Fruit fly (Drosophila melanogaster) whole organism, embryonic: ENCODE measurements around the gene mRpS18C.

ENCODE experiments used
- B-H2 ChIP-seq: fragments of 200-800 bp; sonication (Bioruptor generic); optimal IDR thresholded peaks from 2 replicates; lab custom pipeline; 2018; ENCODE audit warnings: missing biosample characterization, mild to moderate bottlenecking, missing genetic modification characterization
- Blimp-1 ChIP-seq: fragments of 200-800 bp; sonication (Bioruptor generic); optimal IDR thresholded peaks from 3 replicates; lab custom pipeline; 2018; ENCODE audit warnings: missing biosample characterization, missing genetic modification characterization, mild to moderate bottlenecking, moderate library complexity, missing genetic modification reagents
- CG12769 ChIP-seq: fragments of 200-800 bp; sonication (Bioruptor generic); optimal IDR thresholded peaks from 2 replicates; lab custom pipeline; 2019; ENCODE audit warnings: missing biosample characterization, mild to moderate bottlenecking, missing genetic modification characterization, moderate library complexity
- CG14965 ChIP-seq: fragments of 200-800 bp; sonication (Bioruptor generic); optimal IDR thresholded peaks from 2 replicates; lab custom pipeline; 2016; ENCODE audit warnings: missing biosample characterization, missing genetic modification characterization, borderline replicate concordance
- CG15514 ChIP-seq: fragments of 200-800 bp; sonication (Bioruptor generic); optimal IDR thresholded peaks from 3 replicates; lab custom pipeline; 2017; ENCODE audit warnings: missing biosample characterization, missing genetic modification characterization, mild to moderate bottlenecking, moderate library complexity, missing genetic modification reagents
- CG17568 ChIP-seq: fragments of 200-800 bp; sonication (Bioruptor generic); optimal IDR thresholded peaks from 2 replicates; lab custom pipeline; 2018; ENCODE audit warnings: missing biosample characterization, mild to moderate bottlenecking, missing genetic modification characterization, moderate library complexity
- CG2120 ChIP-seq: fragments of 200-800 bp; sonication (Bioruptor generic); optimal IDR thresholded peaks from 3 replicates; lab custom pipeline; 2016; ENCODE audit warnings: missing biosample characterization, missing genetic modification characterization
- CG2678 ChIP-seq: fragments of 200-800 bp; sonication (Bioruptor generic); optimal IDR thresholded peaks from 3 replicates; lab custom pipeline; 2019; ENCODE audit warnings: missing biosample characterization, mild to moderate bottlenecking, missing genetic modification characterization, moderate library complexity
- CG32767 ChIP-seq: fragments of 200-800 bp; sonication (Bioruptor generic); IDR thresholded peaks from 2 replicates; pipeline ENCODE4 v1.3.6; 2022; ENCODE audit warnings: missing biosample characterization, missing genetic modification characterization
- CG3838 ChIP-seq: fragments of 200-800 bp; sonication (Bioruptor generic); optimal IDR thresholded peaks from 3 replicates; lab custom pipeline; 2016; ENCODE audit warnings: missing biosample characterization, missing genetic modification characterization
- CG5953 ChIP-seq: fragments of 200-800 bp; sonication (Bioruptor generic); IDR thresholded peaks from 2 replicates; pipeline ENCODE4 v1.3.6; 2022; ENCODE audit warnings: missing biosample characterization, missing genetic modification characterization
- CG7987 ChIP-seq: fragments of 200-800 bp; sonication (Bioruptor generic); optimal IDR thresholded peaks from 2 replicates; lab custom pipeline; 2018; ENCODE audit warnings: missing biosample characterization, mild to moderate bottlenecking, missing genetic modification characterization, moderate library complexity
- CG8924 ChIP-seq: fragments of 200-800 bp; optimal IDR thresholded peaks from 3 replicates; lab custom pipeline; 2019; ENCODE audit warnings: missing biosample characterization, mild to moderate bottlenecking, missing genetic modification characterization, moderate library complexity
- CHES-1-like ChIP-seq: fragments of 200-800 bp; sonication (Bioruptor generic); optimal IDR thresholded peaks from 2 replicates; lab custom pipeline; 2016; ENCODE audit warnings: missing biosample characterization, missing genetic modification characterization
- CTCF ChIP-seq: fragments of 200-800 bp; sonication (Bioruptor generic); optimal IDR thresholded peaks from 2 replicates; lab custom pipeline; 2017; ENCODE audit warnings: missing biosample characterization, mild to moderate bottlenecking, missing genetic modification characterization, moderate library complexity
- D19A ChIP-seq: fragments of 200-800 bp; optimal IDR thresholded peaks from 3 replicates; lab custom pipeline; 2019; ENCODE audit warnings: missing biosample characterization, mild to moderate bottlenecking, missing genetic modification characterization, moderate library complexity
- Deaf1 ChIP-seq: fragments of 200-800 bp; optimal IDR thresholded peaks from 3 replicates; lab custom pipeline; 2019; ENCODE audit warnings: missing biosample characterization, mild to moderate bottlenecking, missing genetic modification characterization, moderate library complexity
- ERR ChIP-seq: fragments of 200-800 bp; sonication (Bioruptor generic); optimal IDR thresholded peaks from 2 replicates; lab custom pipeline; 2016; ENCODE audit warnings: missing biosample characterization, missing genetic modification characterization
- H2.0 ChIP-seq: fragments of 200-800 bp; sonication (Bioruptor generic); IDR thresholded peaks from 2 replicates; pipeline ENCODE4 v1.3.6; 2022; ENCODE audit warnings: missing biosample characterization, missing genetic modification characterization
- HLH54F ChIP-seq: fragments of 200-800 bp; sonication (Bioruptor generic); optimal IDR thresholded peaks from 3 replicates; lab custom pipeline; 2016; ENCODE audit warnings: missing biosample characterization, missing genetic modification characterization
- Jarid2 ChIP-seq: fragments of 200-800 bp; sonication (Bioruptor generic); optimal IDR thresholded peaks from 3 replicates; lab custom pipeline; 2017; ENCODE audit warnings: mild to moderate bottlenecking, missing biosample characterization, missing genetic modification reagents, missing genetic modification characterization
- Max ChIP-seq: fragments of 200-800 bp; sonication (Bioruptor generic); optimal IDR thresholded peaks from 2 replicates; lab custom pipeline; 2016; ENCODE audit warnings: missing biosample characterization, mild to moderate bottlenecking, missing genetic modification characterization
- NC2β ChIP-seq: fragments of 200-800 bp; sonication (Bioruptor generic); optimal IDR thresholded peaks from 2 replicates; lab custom pipeline; 2016; ENCODE audit warnings: missing biosample characterization, missing genetic modification characterization
- Neu2 ChIP-seq: fragments of 200-800 bp; sonication (Bioruptor generic); optimal IDR thresholded peaks from 3 replicates; lab custom pipeline; 2016; ENCODE audit warnings: missing biosample characterization, missing genetic modification characterization, borderline replicate concordance
- Opbp ChIP-seq: fragments of 200-800 bp; sonication (Bioruptor generic); IDR thresholded peaks from 3 replicates; pipeline ENCODE4 v1.3.6; 2022; ENCODE audit warnings: missing biosample characterization, missing genetic modification characterization; ENCODE audit not compliant: partially characterized antibody
- Pdp1 ChIP-seq, 2 experiments: fragments of 200-800 bp; sonication (Bioruptor generic); optimal IDR thresholded peaks; 3 replicates each; lab custom pipeline; 2016; ENCODE audit warnings: missing biosample characterization in 2 of 2, missing genetic modification characterization in 2 of 2, mild to moderate bottlenecking in 1 of 2, moderate library complexity in 1 of 2
- Sox100B ChIP-seq: fragments of 200-800 bp; sonication (Bioruptor generic); optimal IDR thresholded peaks from 3 replicates; lab custom pipeline; 2018; ENCODE audit warnings: missing biosample characterization, mild to moderate bottlenecking, missing genetic modification characterization
- Sry-δ ChIP-seq: fragments of 200-800 bp; sonication (Bioruptor generic); optimal IDR thresholded peaks from 2 replicates; lab custom pipeline; 2016; ENCODE audit warnings: missing biosample characterization, missing genetic modification characterization
- Usf ChIP-seq: fragments of 200-800 bp; sonication (Bioruptor generic); optimal IDR thresholded peaks from 2 replicates; lab custom pipeline; 2017; ENCODE audit warnings: missing genotype, missing biosample characterization, missing genetic modification characterization
- Xrp1 ChIP-seq: fragments of 200-800 bp; sonication (Bioruptor generic); IDR thresholded peaks from 2 replicates; pipeline ENCODE4 v1.3.6; 2022; ENCODE audit warnings: missing biosample characterization, missing genetic modification characterization
- ato ChIP-seq: fragments of 200-800 bp; sonication (Bioruptor generic); IDR thresholded peaks from 2 replicates; pipeline ENCODE4 v1.3.6; 2022; ENCODE audit warnings: missing biosample characterization, missing genetic modification characterization; ENCODE audit not compliant: partially characterized antibody
- cg ChIP-seq: fragments of 200-800 bp; sonication (Bioruptor generic); optimal IDR thresholded peaks from 3 replicates; lab custom pipeline; 2019; ENCODE audit warnings: missing biosample characterization, mild to moderate bottlenecking, missing genetic modification characterization, moderate library complexity
- chm ChIP-seq: fragments of 200-800 bp; sonication (Bioruptor generic); IDR thresholded peaks from 2 replicates; pipeline ENCODE4 v1.3.6; 2022; ENCODE audit warnings: missing biosample characterization, missing genetic modification characterization
- crol ChIP-seq: fragments of 200-800 bp; sonication (Bioruptor generic); IDR thresholded peaks from 2 replicates; pipeline ENCODE4 v1.3.6; 2022; ENCODE audit warnings: missing biosample characterization, missing genetic modification characterization
- ewg ChIP-seq: fragments of 200-800 bp; sonication (Bioruptor generic); optimal IDR thresholded peaks from 3 replicates; lab custom pipeline; 2017; ENCODE audit warnings: mild to moderate bottlenecking, missing biosample characterization, missing genetic modification reagents, missing genetic modification characterization
- fd64A ChIP-seq: fragments of 200-800 bp; sonication (Bioruptor generic); optimal IDR thresholded peaks from 3 replicates; lab custom pipeline; 2018; ENCODE audit warnings: missing biosample characterization, mild to moderate bottlenecking, missing genetic modification characterization
- jing ChIP-seq: fragments of 200-800 bp; sonication (Bioruptor generic); optimal IDR thresholded peaks from 2 replicates; lab custom pipeline; 2018; ENCODE audit warnings: missing biosample characterization, mild to moderate bottlenecking, missing genetic modification characterization
- onecut ChIP-seq: fragments of 200-800 bp; sonication (Bioruptor generic); IDR thresholded peaks from 2 replicates; pipeline ENCODE4 v1.3.6; 2022; ENCODE audit warnings: missing biosample characterization, missing genetic modification characterization
- pros ChIP-seq: fragments of 200-800 bp; sonication (Bioruptor generic); optimal IDR thresholded peaks from 3 replicates; lab custom pipeline; 2019; ENCODE audit warnings: missing biosample characterization, mild to moderate bottlenecking, missing genetic modification characterization, moderate library complexity
- rib ChIP-seq: fragments of 200-800 bp; sonication (Bioruptor generic); IDR thresholded peaks from 2 replicates; pipeline ENCODE4 v1.3.6; 2022; ENCODE audit warnings: missing biosample characterization, missing genetic modification characterization
- run ChIP-seq: fragments of 200-800 bp; sonication (Bioruptor generic); optimal IDR thresholded peaks from 3 replicates; lab custom pipeline; 2018; ENCODE audit warnings: missing biosample characterization, mild to moderate bottlenecking, missing genetic modification characterization
- sd ChIP-seq: fragments of 200-800 bp; sonication (Bioruptor generic); optimal IDR thresholded peaks from 3 replicates; lab custom pipeline; 2018; ENCODE audit warnings: missing biosample characterization, mild to moderate bottlenecking, missing genetic modification characterization, moderate library complexity
- sim ChIP-seq: fragments of 200-800 bp; sonication (Bioruptor generic); IDR thresholded peaks from 2 replicates; pipeline ENCODE4 v1.3.6; 2022; ENCODE audit warnings: missing biosample characterization, missing genetic modification characterization
- ssp ChIP-seq: fragments of 200-800 bp; sonication (Bioruptor generic); IDR thresholded peaks from 2 replicates; pipeline ENCODE4 v1.3.6; 2022; ENCODE audit warnings: missing biosample characterization, missing genetic modification characterization
- tll ChIP-seq, 2 experiments: fragments of 200-800 bp in 1 of 2; fragments of >200 bp in 1 of 2; sonication (Bioruptor generic) in 1 of 2; optimal IDR thresholded peaks; 2 replicates each; lab custom pipeline; 2017 to 2019; ENCODE audit warnings: missing biosample characterization in 2 of 2, missing genetic modification characterization in 2 of 2, mild to moderate bottlenecking in 1 of 2, moderate library complexity in 1 of 2
- twi ChIP-seq: fragments of 200-800 bp; optimal IDR thresholded peaks from 2 replicates; lab custom pipeline; 2019; ENCODE audit warnings: missing biosample characterization, mild to moderate bottlenecking, missing genetic modification characterization, moderate library complexity
- vvl ChIP-seq: fragments of 200-800 bp; sonication (Bioruptor generic); IDR thresholded peaks from 2 replicates; pipeline ENCODE4 v1.3.6; 2022; ENCODE audit warnings: missing biosample characterization, missing genetic modification characterization
- z ChIP-seq: fragments of 200-800 bp; sonication (Bioruptor generic); IDR thresholded peaks from 3 replicates; pipeline ENCODE4 v1.3.6; 2022; ENCODE audit warnings: missing biosample characterization, missing genetic modification characterization

mRpS18C gene

DNA sequence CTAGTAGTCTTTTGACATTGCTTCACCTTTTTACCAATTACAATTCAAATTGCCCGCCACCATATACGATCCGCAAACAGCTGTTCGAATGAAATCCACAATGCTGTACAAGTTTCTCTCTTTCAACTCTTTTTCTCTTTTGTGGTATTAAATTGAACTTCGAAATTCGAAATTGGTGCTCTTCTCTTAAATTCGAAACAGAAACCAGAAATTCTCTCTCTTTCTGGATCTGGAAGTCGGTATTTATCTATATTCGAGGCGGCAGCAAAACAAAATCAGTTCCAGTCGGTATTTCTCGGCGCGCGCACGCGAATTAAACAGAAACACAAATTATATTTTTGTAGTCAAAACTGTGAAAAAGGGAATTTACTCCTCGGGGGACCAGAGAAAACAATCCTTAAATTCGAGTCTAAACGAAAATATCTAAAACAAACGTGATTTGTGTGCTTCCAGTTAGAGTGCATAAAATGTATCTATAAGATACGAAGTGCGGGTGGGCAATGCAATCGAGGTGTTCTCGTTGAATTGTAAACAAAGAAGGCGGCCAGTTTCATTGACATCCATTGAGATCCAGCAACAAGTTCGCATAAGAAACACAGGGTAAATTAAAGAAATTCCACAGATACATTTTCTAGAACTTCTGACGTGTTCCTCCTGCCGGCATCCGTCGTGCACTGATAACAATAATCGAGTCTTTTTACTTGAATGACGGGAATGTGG, 42.2 kb downstream of the mRpS18C start, which contains the start of gene PH4alphaEFB (continued):
- TF ChIP-seq pros (GFP tag; lab: Kevin White, UChicago) (peak; percentile 65), CG17568 (GFP tag; lab: Kevin White, UChicago) (peak; percentile 58), Jarid2 (GFP tag; lab: Kevin White, UChicago) (peak; percentile 94), ERR (GFP tag; lab: Kevin White, UChicago) (no peak), Neu2 (GFP tag; lab: Kevin White, UChicago) (no peak), CG8924 (tag; lab: Kevin White, UChicago) (no peak), CG12769 (tag; lab: Kevin White, UChicago) (peak; percentile 78), CTCF (GFP tag; lab: Kevin White, UChicago) (peak; percentile 1), D19A (tag; lab: Kevin White, UChicago) (peak; percentile 43), Usf (GFP tag; lab: Kevin White, UChicago) (no peak), jing (GFP tag; lab: Kevin White, UChicago) (no peak), run (tag; lab: Kevin White, UChicago) (no peak), CG5953 (GFP tag; lab: Robert Waterston, UW) (0 out of 2 replicates have a peak, but pooled peaks have one; percentile 15), HLH54F (GFP tag; lab: Kevin White, UChicago) (no peak), B-H2 (GFP tag; lab: Kevin White, UChicago) (peak; percentile 7), Deaf1 (peak; percentile 59), Max (GFP tag; lab: Kevin White, UChicago) (no peak), ewg (peak; percentile 76), NC2β (GFP tag; lab: Kevin White, UChicago) (no peak), rib (GFP tag; lab: Robert Waterston, UW) (no peak)

DNA sequence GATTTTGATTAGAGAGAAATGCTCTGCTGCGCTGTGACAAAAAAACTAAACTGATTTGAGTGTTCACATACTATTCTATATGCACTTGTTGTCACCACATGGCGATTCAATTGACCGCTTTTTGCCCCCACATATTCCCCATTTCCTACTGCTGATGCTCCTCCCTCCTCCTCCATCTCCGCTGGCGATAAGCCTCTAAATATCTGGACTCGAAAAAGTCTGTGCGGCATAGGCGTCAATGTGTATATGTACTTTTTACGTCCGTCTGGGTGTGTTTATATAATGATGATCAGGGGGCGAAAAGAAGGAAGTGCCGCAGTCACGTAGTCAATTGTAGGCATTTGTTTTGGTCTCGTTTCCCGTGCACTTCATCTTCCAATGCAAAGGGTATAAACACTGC, 42.7 kb downstream of the mRpS18C start:
- TF ChIP-seq ato (peak; percentile 33; the same call in 1 of the 2 replicates), CG32767 (GFP tag; lab: Robert Waterston, UW) (no peak), sim (GFP tag; lab: Robert Waterston, UW) (no peak), twi (tag; lab: Kevin White, UChicago) (peak; percentile 30), tll (GFP tag; optimal IDR thresholded peaks at IDR 0.05; lab: Kevin White, UChicago) (peak in 1 of 2 experiments; percentile 31), CG2678 (tag; lab: Kevin White, UChicago) (no peak), CG7987 (no peak), sd (tag; lab: Kevin White, UChicago) (peak; percentile 10), Xrp1 (GFP tag; lab: Robert Waterston, UW) (no peak), ssp (GFP tag; lab: Robert Waterston, UW) (no peak), CG2120 (GFP tag; lab: Kevin White, UChicago) (no peak), H2.0 (no peak), fd64A (GFP tag; lab: Kevin White, UChicago) (no peak), Opbp (GFP tag; lab: Robert Waterston, UW) (no peak), chm (0 out of 2 replicates have a peak, but pooled peaks have one; percentile 27), CG15514 (GFP tag; lab: Kevin White, UChicago) (peak; percentile 4), B-H2 (GFP tag; lab: Kevin White, UChicago) (no peak), cg (GFP tag; lab: Kevin White, UChicago) (peak; percentile 46), CG14965 (no peak), vvl (0 out of 2 replicates have a peak, but pooled peaks have one; percentile 15), Pdp1 (GFP tag; optimal IDR thresholded peaks at IDR 0.05; lab: Kevin White, UChicago) (peak in 1 of 2 experiments; percentile 95), Sry-δ (no peak), Blimp-1 (GFP tag; lab: Kevin White, UChicago) (no peak), crol (GFP tag; lab: Robert Waterston, UW) (peak; percentile 75), z (GFP tag; lab: Robert Waterston, UW) (0 out of 3 replicates have a peak, but pooled peaks have one; percentile 30), Sox100B (no peak), CHES-1-like (GFP tag; lab: Kevin White, UChicago) (no peak), onecut (GFP tag; lab: Robert Waterston, UW) (0 out of 2 replicates have a peak, but pooled peaks have one; percentile 7), CG3838 (GFP tag; lab: Kevin White, UChicago) (no peak)
